Worm (Caenorhabditis elegans) whole organism, late embryonic: ENCODE results near the gene ari-2.

Experiments used
- C38D4.7 ChIP-seq: fragments of 200-800 bp; sonication (Bioruptor generic); optimal IDR thresholded peaks from 2 replicates; lab custom pipeline; 2018; ENCODE audit warnings: mild to moderate bottlenecking, missing genetic modification characterization, moderate library complexity, missing compliant biosample characterization
- ama-1 ChIP-seq: fragments of 150-350 bp; optimal IDR thresholded peaks from 2 replicates; lab custom pipeline; 2014
- ceh-14 ChIP-seq: sonication (generic microtip); optimal IDR thresholded peaks from 2 replicates; lab custom pipeline; 2016; ENCODE audit warnings: missing genotype, missing genetic modification characterization, missing compliant biosample characterization
- ceh-19 ChIP-seq: fragments of 200-800 bp; sonication (Bioruptor generic); optimal IDR thresholded peaks from 2 replicates; lab custom pipeline; 2018; ENCODE audit warnings: mild to moderate bottlenecking, missing genetic modification characterization, missing compliant biosample characterization
- ceh-30 ChIP-seq: fragments of 150-350 bp; optimal IDR thresholded peaks from 2 replicates; lab custom pipeline; 2014; ENCODE audit warnings: missing biosample characterization, missing genetic modification characterization
- ceh-31 ChIP-seq: sonication (generic microtip); optimal IDR thresholded peaks from 2 replicates; lab custom pipeline; 2016; ENCODE audit warnings: missing genetic modification characterization, missing compliant biosample characterization
- ceh-34 ChIP-seq: sonication (generic microtip); optimal IDR thresholded peaks from 2 replicates; lab custom pipeline; 2016; ENCODE audit warnings: mild to moderate bottlenecking, missing genetic modification characterization, missing compliant biosample characterization
- ceh-6 ChIP-seq: fragments of 200-800 bp; sonication (Bioruptor generic); optimal IDR thresholded peaks from 2 replicates; lab custom pipeline; 2018; ENCODE audit warnings: mild to moderate bottlenecking, missing genetic modification characterization, missing compliant biosample characterization
- ceh-9 ChIP-seq: sonication (generic microtip); optimal IDR thresholded peaks from 2 replicates; lab custom pipeline; 2016; ENCODE audit warnings: mild to moderate bottlenecking, missing genetic modification characterization, inconsistent platforms, missing compliant biosample characterization
- che-1 ChIP-seq: sonication (generic microtip); optimal IDR thresholded peaks from 2 replicates; lab custom pipeline; 2016; ENCODE audit warnings: mild to moderate bottlenecking, missing genetic modification characterization, missing compliant biosample characterization
- dmd-4 ChIP-seq: sonication (generic microtip); optimal IDR thresholded peaks from 2 replicates; lab custom pipeline; 2016; ENCODE audit warnings: borderline replicate concordance, missing genetic modification characterization, missing compliant biosample characterization
- dve-1 ChIP-seq: sonication (generic microtip); optimal IDR thresholded peaks from 2 replicates; lab custom pipeline; 2017; ENCODE audit warnings: antibody characterized with exemption, mild to moderate bottlenecking, missing genetic modification characterization, missing compliant biosample characterization
- ets-4 ChIP-seq: sonication (generic microtip); optimal IDR thresholded peaks from 2 replicates; lab custom pipeline; 2016; ENCODE audit warnings: missing genetic modification characterization, missing compliant biosample characterization
- eyg-1 ChIP-seq: sonication (generic microtip); optimal IDR thresholded peaks from 2 replicates; lab custom pipeline; 2016; ENCODE audit warnings: missing genotype, missing genetic modification characterization, missing compliant biosample characterization
- hlh-13 ChIP-seq: fragments of 200-800 bp; sonication (Bioruptor generic); optimal IDR thresholded peaks from 2 replicates; lab custom pipeline; 2018; ENCODE audit warnings: mild to moderate bottlenecking, missing genetic modification characterization, missing compliant biosample characterization
- hlh-15 ChIP-seq: sonication (generic microtip); optimal IDR thresholded peaks from 2 replicates; lab custom pipeline; 2016; ENCODE audit warnings: missing genetic modification characterization, missing compliant biosample characterization
- hlh-30 ChIP-seq: sonication (generic microtip); optimal IDR thresholded peaks from 2 replicates; lab custom pipeline; 2017; ENCODE audit warnings: antibody characterized with exemption, missing genetic modification characterization, missing compliant biosample characterization; ENCODE audit not compliant: insufficient read depth
- hlh-8 ChIP-seq: sonication (generic microtip); optimal IDR thresholded peaks from 2 replicates; lab custom pipeline; 2016; ENCODE audit warnings: missing genotype, missing genetic modification characterization, missing compliant biosample characterization
- lin-11 ChIP-seq: fragments of 200-800 bp; sonication (Bioruptor generic); optimal IDR thresholded peaks from 2 replicates; lab custom pipeline; 2018; ENCODE audit warnings: mild to moderate bottlenecking, missing genetic modification characterization, missing compliant biosample characterization
- mec-3 ChIP-seq: sonication (generic microtip); optimal IDR thresholded peaks from 2 replicates; lab custom pipeline; 2016; ENCODE audit warnings: borderline replicate concordance, missing genetic modification characterization, missing compliant biosample characterization
- nfya-1 ChIP-seq: sonication (generic microtip); optimal IDR thresholded peaks from 2 replicates; lab custom pipeline; 2017; ENCODE audit warnings: missing genetic modification characterization, mild to moderate bottlenecking, missing compliant biosample characterization, antibody characterized with exemption, moderate library complexity
- odd-2 ChIP-seq: sonication (generic microtip); optimal IDR thresholded peaks from 2 replicates; lab custom pipeline; 2017; ENCODE audit warnings: antibody characterized with exemption, mild to moderate bottlenecking, missing genetic modification characterization, missing compliant biosample characterization
- pat-9 ChIP-seq: fragments of 200-800 bp; sonication (Bioruptor generic); optimal IDR thresholded peaks from 2 replicates; lab custom pipeline; 2018; ENCODE audit warnings: mild to moderate bottlenecking, missing genetic modification characterization, moderate library complexity, missing compliant biosample characterization
- pha-2 ChIP-seq: sonication (generic microtip); optimal IDR thresholded peaks from 2 replicates; lab custom pipeline; 2017; ENCODE audit warnings: mild to moderate bottlenecking, missing genetic modification characterization, missing compliant biosample characterization
- pqm-1 ChIP-seq: sonication (generic microtip); optimal IDR thresholded peaks from 2 replicates; lab custom pipeline; 2016; ENCODE audit warnings: missing genetic modification characterization, missing compliant biosample characterization
- rnt-1 ChIP-seq: sonication (generic microtip); optimal IDR thresholded peaks from 2 replicates; lab custom pipeline; 2016; ENCODE audit warnings: missing genetic modification characterization, missing compliant biosample characterization
- sdc-2 ChIP-seq: sonication (generic microtip); optimal IDR thresholded peaks from 2 replicates; lab custom pipeline; 2016; ENCODE audit warnings: missing genotype, missing genetic modification characterization, missing compliant biosample characterization
- sox-4 ChIP-seq: sonication (generic microtip); optimal IDR thresholded peaks from 2 replicates; lab custom pipeline; 2017; ENCODE audit warnings: mild to moderate bottlenecking, missing genetic modification characterization, inconsistent platforms, missing compliant biosample characterization
- syd-9 ChIP-seq: sonication (generic microtip); optimal IDR thresholded peaks from 2 replicates; lab custom pipeline; 2016; ENCODE audit warnings: mild to moderate bottlenecking, missing genetic modification characterization, moderate library complexity, missing compliant biosample characterization
- tbx-2 ChIP-seq: sonication (generic microtip); optimal IDR thresholded peaks from 2 replicates; lab custom pipeline; 2016; ENCODE audit warnings: missing genetic modification characterization, missing compliant biosample characterization
- tbx-7 ChIP-seq: sonication (generic microtip); optimal IDR thresholded peaks from 2 replicates; lab custom pipeline; 2016; ENCODE audit warnings: missing genotype, missing genetic modification characterization, missing compliant biosample characterization
- ttx-3 ChIP-seq: sonication (generic microtip); optimal IDR thresholded peaks from 2 replicates; lab custom pipeline; 2016; ENCODE audit warnings: missing genetic modification reagents, missing genetic modification characterization, missing compliant biosample characterization
- unc-3 ChIP-seq, 2 experiments: fragments of 200-800 bp in 1 of 2; sonication (Bioruptor generic) in 1 of 2; sonication (generic microtip) in 1 of 2; conservative IDR thresholded peaks in 1 of 2; optimal IDR thresholded peaks in 1 of 2; 2 replicates each; pipeline versions ENCODE4 v1.3.6 to Lab custom; 2016 to 2022; ENCODE audit warnings: missing compliant biosample characterization in 2 of 2, missing genetic modification characterization in 2 of 2, missing genetic modification reagents in 1 of 2
- unc-42 ChIP-seq: sonication (generic microtip); optimal IDR thresholded peaks from 2 replicates; lab custom pipeline; 2016; ENCODE audit warnings: missing genotype, missing genetic modification characterization, missing compliant biosample characterization
- unc-55 ChIP-seq: sonication (generic microtip); optimal IDR thresholded peaks from 2 replicates; lab custom pipeline; 2017; ENCODE audit warnings: missing biosample characterization, missing genetic modification reagents, missing genetic modification characterization
- unc-86 ChIP-seq: sonication (generic microtip); optimal IDR thresholded peaks from 2 replicates; lab custom pipeline; 2016; ENCODE audit warnings: missing genetic modification characterization, missing compliant biosample characterization
- ztf-16 ChIP-seq: sonication (generic microtip); optimal IDR thresholded peaks from 2 replicates; lab custom pipeline; 2017; ENCODE audit warnings: missing genetic modification characterization, missing compliant biosample characterization

Gene ari-2

DNA sequence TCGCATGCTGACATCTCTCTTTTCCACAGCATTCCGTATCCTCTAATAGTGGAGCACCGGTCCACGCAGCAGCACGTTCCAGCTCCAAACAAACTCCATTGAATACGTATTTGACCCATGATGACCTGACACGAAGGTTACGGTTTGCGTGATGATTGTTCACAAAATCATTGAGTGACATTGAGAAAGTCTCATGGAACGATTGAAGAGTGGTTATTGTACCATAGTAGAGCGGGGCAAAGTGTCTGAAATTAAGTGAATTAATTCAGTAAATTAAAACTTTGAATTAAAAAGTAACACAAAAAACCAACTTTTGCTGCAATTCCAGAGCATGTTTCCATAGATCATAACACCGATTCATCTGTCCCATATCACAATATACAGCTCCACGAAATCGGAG is 16.3 kb upstream of the ari-2 start:
- TF ChIP-seq hlh-8 (tag; lab: Kevin White, UChicago) (no peak), ceh-19 (GFP tag; lab: Kevin White, UChicago) (no peak), eyg-1 (no peak), che-1 (tag; lab: Kevin White, UChicago) (no peak), ceh-9 (no peak), ama-1 (lab: Kevin White, UChicago) (no peak), ceh-14 (tag; lab: Kevin White, UChicago) (no peak), pha-2 (tag; lab: Kevin White, UChicago) (no peak), unc-86 (tag; lab: Kevin White, UChicago) (no peak), ttx-3 (tag; lab: Kevin White, UChicago) (no peak), dmd-4 (no peak)

DNA sequence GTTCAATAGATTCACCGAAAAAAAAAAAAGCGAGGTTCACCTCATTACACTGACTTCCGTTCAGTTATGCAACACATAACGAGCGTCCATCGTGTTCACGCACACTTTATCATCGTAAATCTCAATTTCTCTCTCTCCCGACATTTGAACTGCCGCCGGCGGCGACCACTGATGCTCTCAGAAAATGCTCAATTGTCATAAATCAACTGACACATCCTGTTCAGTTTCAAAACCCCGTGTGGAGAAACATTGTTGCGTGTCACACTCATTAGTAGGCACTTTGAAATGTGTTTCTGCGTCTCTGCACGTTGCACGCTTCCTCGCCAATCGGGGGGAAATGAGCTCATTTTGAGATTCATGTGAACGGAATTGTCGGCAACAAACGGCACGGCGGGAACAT is 15.2 kb upstream of the ari-2 start:
- peak; percentile 43 for TF ChIP-seq rnt-1
- peak; percentile 27 for TF ChIP-seq tbx-2 (tag; lab: Kevin White, UChicago)
- no peak for TF ChIP-seq ztf-16 (tag; lab: Kevin White, UChicago)
- no peak for TF ChIP-seq dmd-4
- no peak for TF ChIP-seq sox-4 (tag; lab: Kevin White, UChicago)
- TF ChIP-seq unc-55 (GFP tag; lab: Kevin White, UChicago) = peak; percentile 96
- peak; percentile 33 for TF ChIP-seq unc-42 (tag; lab: Kevin White, UChicago)
- TF ChIP-seq mec-3 = no peak
- TF ChIP-seq ceh-31 = peak; percentile 7
- peak; percentile 1 for TF ChIP-seq ceh-6 (GFP tag; lab: Kevin White, UChicago)
- no peak for TF ChIP-seq unc-3 (GFP tag; conservative IDR thresholded peaks at IDR 0.05; lab: Robert Waterston, UW)
- TF ChIP-seq unc-3 (tag; optimal IDR thresholded peaks at IDR 0.05; lab: Kevin White, UChicago) = no peak
- TF ChIP-seq ceh-34 (tag; lab: Kevin White, UChicago) = peak; percentile 59

DNA sequence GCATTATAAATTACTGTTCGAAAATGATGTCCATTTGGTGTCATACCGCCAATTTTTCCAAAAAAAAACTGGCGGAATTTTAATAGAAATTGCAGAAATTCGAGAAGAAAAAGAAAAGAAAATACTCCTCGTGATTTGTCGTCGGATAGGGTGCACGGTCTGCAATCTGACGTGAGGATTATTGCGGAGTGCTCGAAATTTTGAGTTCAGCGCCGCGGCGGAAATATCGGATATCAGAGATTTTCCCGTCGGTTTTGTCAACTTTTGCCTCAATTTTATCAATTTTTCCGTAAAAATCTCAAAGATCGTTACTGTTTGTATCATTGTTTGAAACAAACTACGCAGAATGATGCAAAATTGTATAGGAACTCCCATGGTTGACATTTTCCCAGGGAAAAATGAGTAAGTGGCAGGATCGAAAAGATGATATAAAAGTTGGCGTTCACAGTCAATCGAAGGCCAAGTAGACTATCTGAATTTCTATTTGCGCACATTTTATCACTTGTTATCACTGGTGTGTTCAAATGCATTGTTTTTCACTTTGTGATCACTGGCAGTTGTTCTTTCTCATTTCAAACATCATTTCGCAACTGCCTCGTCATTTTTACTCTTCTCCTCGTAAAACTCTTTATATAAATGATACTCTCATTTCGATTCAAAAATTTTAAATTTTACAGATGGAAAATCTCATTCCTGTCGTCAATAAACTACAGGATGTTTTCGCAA is 13.0 kb upstream of the ari-2 start, which contains the start of the genes fem-1 and drp-1:
fem-1 (minus strand) TSS at position 150 of the 726 bp plus-strand sequence.
drp-1 (plus strand) TSS at position 676 of the 726 bp plus-strand sequence.
- TF ChIP-seq nfya-1 (tag; lab: Kevin White, UChicago) (no peak), ceh-34 (tag; lab: Kevin White, UChicago) (peak; percentile 21), che-1 (tag; lab: Kevin White, UChicago) (no peak), dve-1 (tag; lab: Kevin White, UChicago) (no peak), hlh-15 (tag; lab: Kevin White, UChicago) (peak; percentile 12), ceh-19 (GFP tag; lab: Kevin White, UChicago) (no peak), hlh-13 (no peak), unc-42 (tag; lab: Kevin White, UChicago) (no peak), hlh-30 (tag; lab: Kevin White, UChicago) (peak; percentile 56), lin-11 (tag; lab: Kevin White, UChicago) (no peak), pqm-1 (tag; lab: Kevin White, UChicago) (no peak)
- TF ChIP-seq, all 69 proteins: peak for 3

DNA sequence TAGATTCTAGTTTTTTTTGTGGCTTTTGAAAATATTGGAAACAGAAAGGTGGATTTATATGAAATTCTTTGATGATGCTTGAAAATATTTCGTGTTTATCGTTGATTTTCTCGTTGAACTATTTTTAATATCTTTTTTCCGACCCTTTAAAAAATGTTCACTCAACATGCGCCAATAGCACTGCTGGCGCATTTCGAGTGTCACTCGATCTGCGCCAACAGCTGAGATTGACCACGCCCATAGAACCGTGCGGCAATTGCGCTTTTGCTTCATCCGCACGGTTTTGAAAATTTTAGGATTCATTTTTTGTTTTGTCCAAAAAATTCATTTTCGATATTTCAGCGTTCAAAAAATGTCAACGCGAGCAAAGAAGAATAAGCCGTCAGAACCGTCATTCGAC is 9.6 kb upstream of the ari-2 start, which contains the start of gene tebp-2:
tebp-2 (plus strand) TSS at position 343 of the 400 bp plus-strand sequence.
- TF ChIP-seq lin-11 (tag; lab: Kevin White, UChicago) (no peak), syd-9 (tag; lab: Kevin White, UChicago) (no peak), pat-9 (tag; lab: Kevin White, UChicago) (no peak), odd-2 (no peak), C38D4.7 (GFP tag; lab: Kevin White, UChicago) (no peak), unc-42 (tag; lab: Kevin White, UChicago) (no peak), sdc-2 (no peak), tbx-2 (tag; lab: Kevin White, UChicago) (no peak), tbx-7 (tag; lab: Kevin White, UChicago) (no peak), ceh-31 (no peak), ceh-30 (tag; lab: Kevin White, UChicago) (no peak), ets-4 (tag; lab: Kevin White, UChicago) (no peak), hlh-8 (tag; lab: Kevin White, UChicago) (no peak), ceh-9 (no peak), mec-3 (no peak)
